Worm (Caenorhabditis elegans) whole organism, late embryonic: ENCODE data around the gene his-1.

ENCODE experiments used
- Y22D7AL.16 ChIP-seq: sonication (generic microtip); optimal IDR thresholded peaks from 2 replicates; lab custom pipeline; 2016; ENCODE audit warnings: missing genetic modification characterization, missing compliant biosample characterization
- ama-1 ChIP-seq: fragments of 150-350 bp; optimal IDR thresholded peaks from 2 replicates; lab custom pipeline; 2014
- ceh-14 ChIP-seq: sonication (generic microtip); optimal IDR thresholded peaks from 2 replicates; lab custom pipeline; 2016; ENCODE audit warnings: missing genotype, missing genetic modification characterization, missing compliant biosample characterization
- che-1 ChIP-seq: sonication (generic microtip); optimal IDR thresholded peaks from 2 replicates; lab custom pipeline; 2016; ENCODE audit warnings: mild to moderate bottlenecking, missing genetic modification characterization, missing compliant biosample characterization
- dmd-4 ChIP-seq: sonication (generic microtip); optimal IDR thresholded peaks from 2 replicates; lab custom pipeline; 2016; ENCODE audit warnings: borderline replicate concordance, missing genetic modification characterization, missing compliant biosample characterization
- ets-4 ChIP-seq: sonication (generic microtip); optimal IDR thresholded peaks from 2 replicates; lab custom pipeline; 2016; ENCODE audit warnings: missing genetic modification characterization, missing compliant biosample characterization
- fkh-10 ChIP-seq: fragments of 150-350 bp; optimal IDR thresholded peaks from 2 replicates; lab custom pipeline; 2014; ENCODE audit warnings: missing biosample characterization, missing genetic modification reagents, missing genetic modification characterization
- hlh-13 ChIP-seq: fragments of 200-800 bp; sonication (Bioruptor generic); optimal IDR thresholded peaks from 2 replicates; lab custom pipeline; 2018; ENCODE audit warnings: mild to moderate bottlenecking, missing genetic modification characterization, missing compliant biosample characterization
- lin-11 ChIP-seq: fragments of 200-800 bp; sonication (Bioruptor generic); optimal IDR thresholded peaks from 2 replicates; lab custom pipeline; 2018; ENCODE audit warnings: mild to moderate bottlenecking, missing genetic modification characterization, missing compliant biosample characterization
- nhr-11 ChIP-seq: fragments of 150-350 bp; optimal IDR thresholded peaks from 2 replicates; lab custom pipeline; 2014; ENCODE audit warnings: missing biosample characterization, missing genetic modification characterization
- npax-4 ChIP-seq: sonication (generic microtip); optimal IDR thresholded peaks from 2 replicates; lab custom pipeline; 2016; ENCODE audit warnings: missing genetic modification characterization, missing compliant biosample characterization
- pqm-1 ChIP-seq: sonication (generic microtip); optimal IDR thresholded peaks from 2 replicates; lab custom pipeline; 2016; ENCODE audit warnings: missing genetic modification characterization, missing compliant biosample characterization

DNA sequence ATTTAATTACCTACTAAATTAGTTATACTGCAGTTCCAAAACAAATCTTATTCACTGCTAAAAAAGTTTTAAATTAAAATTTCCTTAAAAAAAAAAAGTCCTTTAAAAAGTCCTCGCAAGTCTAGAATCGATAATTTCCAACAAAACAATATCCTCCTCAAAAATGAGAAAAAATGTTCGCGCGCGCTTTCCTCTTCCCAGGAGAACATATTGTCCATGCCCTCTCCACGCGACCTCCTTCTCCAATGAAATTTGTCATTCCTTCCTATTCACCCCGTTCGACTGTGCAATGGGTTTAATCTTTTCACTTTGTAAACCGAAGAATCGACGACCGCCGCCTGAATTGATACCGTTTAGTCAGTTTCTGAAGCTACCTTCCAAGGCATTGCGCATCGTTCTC lies 6.2 kb upstream of the his-1 start, which contains the start of gene T10C6.10:
- TF ChIP-seq lin-11 = no peak
- TF ChIP-seq dmd-4 (tag; lab: Kevin White, UChicago) = no peak
- TF ChIP-seq pqm-1 = no peak
- no peak for TF ChIP-seq ama-1 (lab: Kevin White, UChicago)
- TF ChIP-seq ets-4 (tag; lab: Kevin White, UChicago) = no peak
- TF ChIP-seq nhr-11 (tag; lab: Kevin White, UChicago) = no peak
- no peak for TF ChIP-seq che-1
- no peak for TF ChIP-seq npax-4 (tag; lab: Kevin White, UChicago)
- TF ChIP-seq fkh-10 (GFP tag; lab: Kevin White, UChicago) = no peak
- TF ChIP-seq ceh-14 (tag; lab: Kevin White, UChicago) = no peak
- no peak for TF ChIP-seq hlh-13 (GFP tag; lab: Kevin White, UChicago)
- no peak for TF ChIP-seq Y22D7AL.16 (tag; lab: Kevin White, UChicago)
